Worm (Caenorhabditis elegans) whole organism, early embryonic: Measurements from ENCODE around the gene nlp-53.

Source experiments
- B0310.2 ChIP-seq: sonication (generic microtip); optimal IDR thresholded peaks from 2 replicates; lab custom pipeline; 2016; ENCODE audit warnings: mild to moderate bottlenecking, missing genetic modification characterization, missing compliant biosample characterization
- F13C5.2 ChIP-seq: sonication (generic microtip); optimal IDR thresholded peaks from 2 replicates; lab custom pipeline; 2017; ENCODE audit warnings: mild to moderate bottlenecking, missing genetic modification characterization, inconsistent platforms, missing compliant biosample characterization
- ama-1 ChIP-seq: fragments of 150-350 bp; optimal IDR thresholded peaks from 2 replicates; lab custom pipeline; 2014
- ceh-13 ChIP-seq: fragments of 200-800 bp; sonication (Bioruptor generic); optimal IDR thresholded peaks from 2 replicates; lab custom pipeline; 2018; ENCODE audit warnings: mild to moderate bottlenecking, missing genetic modification characterization, missing compliant biosample characterization
- ceh-36 ChIP-seq: sonication (generic microtip); optimal IDR thresholded peaks from 2 replicates; lab custom pipeline; 2016; ENCODE audit warnings: missing genetic modification characterization, inconsistent platforms, missing compliant biosample characterization
- flt-1 ChIP-seq: fragments of 200-800 bp; sonication (Bioruptor generic); IDR thresholded peaks from 2 replicates; pipeline ENCODE4 v1.3.6; 2022; ENCODE audit warnings: missing genetic modification characterization, missing compliant biosample characterization
- hmbx-1 ChIP-seq: sonication (generic microtip); optimal IDR thresholded peaks from 2 replicates; lab custom pipeline; 2016; ENCODE audit warnings: mild to moderate bottlenecking, missing genetic modification characterization, missing compliant biosample characterization
- scrt-1 ChIP-seq: fragments of 200-800 bp; sonication (Bioruptor generic); IDR thresholded peaks from 2 replicates; pipeline ENCODE4 v1.3.6; 2022; ENCODE audit warnings: missing genetic modification characterization, missing compliant biosample characterization
- tbx-11 ChIP-seq: fragments of 200-800 bp; sonication (Bioruptor generic); IDR thresholded peaks from 2 replicates; pipeline ENCODE4 v1.3.6; 2022; ENCODE audit warnings: missing genetic modification characterization, missing compliant biosample characterization

DNA sequence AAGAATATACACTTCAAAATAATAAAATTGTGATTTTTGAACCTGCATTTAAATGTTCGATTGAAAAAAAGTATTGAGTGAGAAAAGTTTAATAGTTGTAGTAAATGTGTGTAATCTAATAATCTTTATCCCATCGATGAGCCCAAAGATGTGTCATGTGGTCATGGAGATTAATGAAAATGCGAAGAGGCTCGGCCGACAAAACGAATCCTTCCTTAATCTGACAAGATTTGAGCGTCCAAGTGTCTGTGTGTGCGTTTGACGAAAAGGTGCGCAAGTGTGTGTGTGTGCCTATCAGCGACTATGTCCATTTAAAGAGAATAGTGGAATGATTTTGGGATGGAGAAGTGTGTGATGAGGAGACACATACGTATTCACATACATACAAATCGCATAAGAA, 44.6 kb upstream of the nlp-53 start:
- TF ChIP-seq F13C5.2, result no peak
- TF ChIP-seq flt-1 (GFP tag; lab: Robert Waterston, UW), result no peak
- no peak for TF ChIP-seq scrt-1
- TF ChIP-seq B0310.2 (tag; lab: Kevin White, UChicago), result no peak
- TF ChIP-seq tbx-11 (GFP tag; lab: Robert Waterston, UW), result no peak
- peak; percentile 5 for TF ChIP-seq ceh-36 (tag; lab: Kevin White, UChicago)
- no peak for TF ChIP-seq ceh-13 (GFP tag; lab: Kevin White, UChicago)
- TF ChIP-seq ama-1, result no peak
- no peak for TF ChIP-seq hmbx-1 (tag; lab: Kevin White, UChicago)
